Fruit fly (Drosophila melanogaster): Measurements from ENCODE around the gene Bhmt.

- TF ChIP-seq topi (GFP tag; optimal IDR thresholded peaks at IDR 0.05) (peak; percentile 44), CG6854 (GFP tag; optimal IDR thresholded peaks at IDR 0.05) (no peak), Hr4 (GFP tag; optimal IDR thresholded peaks at IDR 0.05) (peak; percentile 47), Hr38 (GFP tag; optimal IDR thresholded peaks at IDR 0.05) (no peak), CG6808 (GFP tag; optimal IDR thresholded peaks at IDR 0.05) (no peak), Hr39 (GFP tag; optimal IDR thresholded peaks at IDR 0.05) (no peak), ss (GFP tag; optimal IDR thresholded peaks at IDR 0.05) (peak in 1 of 2 experiments; percentile 21), spab (GFP tag; optimal IDR thresholded peaks at IDR 0.05) (no peak), Sox14 (GFP tag; optimal IDR thresholded peaks at IDR 0.05) (peak; percentile 5)
These were observed 9.1 kb upstream of the Bhmt start for dm6 chr2L:18966214-18966556.
